Worm (Caenorhabditis elegans): ENCODE data around the gene Y38C1AA.7.

DNA sequence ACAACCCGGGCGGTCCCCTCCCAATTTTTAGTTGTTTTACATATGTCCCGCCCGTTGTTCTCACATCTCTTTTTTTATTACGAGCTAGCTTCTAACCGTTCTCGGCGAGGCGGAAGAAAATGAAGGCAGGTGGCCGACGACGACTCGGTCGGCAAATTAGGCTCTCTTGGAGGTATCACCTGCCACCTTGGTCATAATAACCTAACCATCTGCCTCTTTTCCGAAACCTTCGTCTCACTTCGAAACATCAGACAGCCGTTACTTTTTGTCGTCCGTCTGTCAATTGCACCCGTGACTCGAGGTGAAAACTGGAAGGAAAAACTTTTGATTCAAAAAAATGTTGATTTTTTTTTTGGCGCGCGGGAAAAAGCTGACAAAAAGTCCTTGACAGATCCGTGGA, 18.7 kb downstream of the Y38C1AA.7 start:
- TF ChIP-seq ztf-29 (GFP tag; IDR thresholded peaks at IDR 0.05), result no peak
- no peak for TF ChIP-seq flt-1 (GFP tag; IDR thresholded peaks at IDR 0.05)
- TF ChIP-seq cog-1 (tag; optimal IDR thresholded peaks at IDR 0.05), result no peak
- no peak for TF ChIP-seq tab-1 (GFP tag; IDR thresholded peaks at IDR 0.05)
- TF ChIP-seq klf-2 (GFP tag; conservative IDR thresholded peaks at IDR 0.05), result no peak

All from whole organism, midembryonic.